Worm (Caenorhabditis elegans) whole organism, early embryonic: ENCODE data around the gene R105.5.

Experiments
- F13C5.2 ChIP-seq: sonication (generic microtip); optimal IDR thresholded peaks from 2 replicates; lab custom pipeline; 2017; ENCODE audit warnings: mild to moderate bottlenecking, missing genetic modification characterization, inconsistent platforms, missing compliant biosample characterization
- ama-1 ChIP-seq: fragments of 150-350 bp; optimal IDR thresholded peaks from 2 replicates; lab custom pipeline; 2014
- hnd-1 ChIP-seq: sonication (generic microtip); optimal IDR thresholded peaks from 2 replicates; lab custom pipeline; 2016; ENCODE audit warnings: missing genetic modification characterization, missing compliant biosample characterization

ce11 chrIV:4660151-4661041, 24.3 kb downstream of the R105.5 start, which contains the start of the genes F29B9.11 and jmjd-1.2:
- no peak for TF ChIP-seq hnd-1
- TF ChIP-seq ama-1 (lab: Kevin White, UChicago), result no peak
- TF ChIP-seq F13C5.2 (tag; lab: Kevin White, UChicago), result peak; percentile 77
